Fruit fly (Drosophila melanogaster) whole organism, embryonic: ENCODE data around the gene Bmcp.

Source experiments
- Abd-B ChIP-seq: fragments of 200-800 bp; sonication (Bioruptor generic); optimal IDR thresholded peaks from 2 replicates; lab custom pipeline; 2018; ENCODE audit warnings: missing biosample characterization, mild to moderate bottlenecking, missing genetic modification characterization, moderate library complexity
- CG10565 ChIP-seq: fragments of 200-800 bp; sonication (Bioruptor generic); optimal IDR thresholded peaks from 3 replicates; lab custom pipeline; 2016; ENCODE audit warnings: missing biosample characterization, mild to moderate bottlenecking, missing genetic modification characterization
- CG11504 ChIP-seq: fragments of 200-800 bp; sonication (Bioruptor generic); optimal IDR thresholded peaks from 3 replicates; lab custom pipeline; 2019; ENCODE audit warnings: missing biosample characterization, mild to moderate bottlenecking, missing genetic modification characterization, moderate library complexity
- CG11695 ChIP-seq: fragments of 200-800 bp; sonication (Bioruptor generic); IDR thresholded peaks from 3 replicates; pipeline ENCODE4 v1.3.6; 2022; ENCODE audit warnings: missing biosample characterization, missing genetic modification characterization
- CG14050 ChIP-seq: fragments of 200-800 bp; sonication (Bioruptor generic); IDR thresholded peaks from 3 replicates; pipeline ENCODE4 v1.3.6; 2022; ENCODE audit warnings: missing biosample characterization, missing genetic modification characterization
- CG15269 ChIP-seq: fragments of 200-800 bp; sonication (Bioruptor generic); optimal IDR thresholded peaks from 2 replicates; lab custom pipeline; 2018; ENCODE audit warnings: missing biosample characterization, mild to moderate bottlenecking, missing genetic modification characterization, moderate library complexity
- CG17829 ChIP-seq: fragments of 200-800 bp; optimal IDR thresholded peaks from 2 replicates; lab custom pipeline; 2019; ENCODE audit warnings: missing biosample characterization, mild to moderate bottlenecking, missing genetic modification characterization, moderate library complexity
- CG1832 ChIP-seq: fragments of 200-800 bp; sonication (Bioruptor generic); optimal IDR thresholded peaks from 2 replicates; lab custom pipeline; 2017; ENCODE audit warnings: missing biosample characterization, mild to moderate bottlenecking, missing genetic modification characterization, inconsistent platforms
- CG2875 ChIP-seq: fragments of 200-800 bp; sonication (Bioruptor generic); optimal IDR thresholded peaks from 2 replicates; lab custom pipeline; 2017; ENCODE audit warnings: missing biosample characterization, mild to moderate bottlenecking, missing genetic modification characterization, missing genetic modification reagents
- CG30403 ChIP-seq: fragments of 200-800 bp; sonication (Bioruptor generic); optimal IDR thresholded peaks from 3 replicates; lab custom pipeline; 2016; ENCODE audit warnings: missing biosample characterization, missing genetic modification characterization
- CG30431 ChIP-seq: fragments of 200-800 bp; sonication (Bioruptor generic); optimal IDR thresholded peaks from 2 replicates; lab custom pipeline; 2017; ENCODE audit warnings: missing biosample characterization, missing genetic modification characterization
- CG33557 ChIP-seq: fragments of 200-800 bp; sonication (Bioruptor generic); optimal IDR thresholded peaks from 2 replicates; lab custom pipeline; 2019; ENCODE audit warnings: missing biosample characterization, mild to moderate bottlenecking, missing genetic modification characterization, moderate library complexity
- CG3838 ChIP-seq: fragments of 200-800 bp; sonication (Bioruptor generic); optimal IDR thresholded peaks from 3 replicates; lab custom pipeline; 2016; ENCODE audit warnings: missing biosample characterization, missing genetic modification characterization
- CG4730 ChIP-seq: fragments of 200-800 bp; sonication (Bioruptor generic); IDR thresholded peaks from 2 replicates; pipeline ENCODE4 v1.3.6; 2022; ENCODE audit warnings: missing biosample characterization, missing genetic modification characterization
- CG4820 ChIP-seq: fragments of 200-800 bp; sonication (Bioruptor generic); optimal IDR thresholded peaks from 3 replicates; lab custom pipeline; 2016; ENCODE audit warnings: missing biosample characterization, missing genetic modification characterization
- CG6272 ChIP-seq: fragments of 200-800 bp; sonication (Bioruptor generic); IDR thresholded peaks from 2 replicates; pipeline ENCODE4 v1.3.6; 2022; ENCODE audit warnings: missing biosample characterization, missing genetic modification characterization
- CG6683 ChIP-seq: fragments of 200-800 bp; sonication (Bioruptor generic); optimal IDR thresholded peaks from 2 replicates; lab custom pipeline; 2017; ENCODE audit warnings: missing biosample characterization, mild to moderate bottlenecking, missing genetic modification characterization, missing genetic modification reagents
- CG6854 ChIP-seq: fragments of 200-800 bp; sonication (Bioruptor generic); optimal IDR thresholded peaks from 3 replicates; lab custom pipeline; 2017; ENCODE audit warnings: missing biosample characterization, mild to moderate bottlenecking, missing genetic modification characterization
- CG8359 ChIP-seq: fragments of 200-800 bp; sonication (Bioruptor generic); optimal IDR thresholded peaks from 2 replicates; lab custom pipeline; 2017; ENCODE audit warnings: missing biosample characterization, mild to moderate bottlenecking, missing genetic modification characterization, borderline replicate concordance
- Camta ChIP-seq: fragments of 200-800 bp; sonication (Bioruptor generic); optimal IDR thresholded peaks from 2 replicates; lab custom pipeline; 2016; ENCODE audit warnings: missing biosample characterization, missing genetic modification characterization
- Chrac-16 ChIP-seq: fragments of 200-800 bp; sonication (Bioruptor generic); optimal IDR thresholded peaks from 3 replicates; lab custom pipeline; 2016; ENCODE audit warnings: missing biosample characterization, missing genetic modification characterization
- HLH3B ChIP-seq: fragments of 200-800 bp; sonication (Bioruptor generic); IDR thresholded peaks from 2 replicates; pipeline ENCODE4 v1.3.6; 2022; ENCODE audit warnings: missing biosample characterization, missing genetic modification characterization
- Hey ChIP-seq: fragments of 200-800 bp; sonication (Bioruptor generic); optimal IDR thresholded peaks from 3 replicates; lab custom pipeline; 2018; ENCODE audit warnings: missing biosample characterization, mild to moderate bottlenecking, missing genetic modification characterization
- Hr78 ChIP-seq, 2 experiments: fragments of 200-800 bp in 1 of 2; fragments of >200 bp in 1 of 2; sonication (Bioruptor generic) in 1 of 2; optimal IDR thresholded peaks; 2 replicates each; lab custom pipeline; 2017 to 2019; ENCODE audit warnings: missing biosample characterization in 2 of 2, missing genetic modification characterization in 2 of 2, mild to moderate bottlenecking in 1 of 2, moderate library complexity in 1 of 2
- Lpt ChIP-seq: fragments of >200 bp; optimal IDR thresholded peaks from 2 replicates; lab custom pipeline; 2018; ENCODE audit warnings: missing biosample characterization, missing genetic modification characterization
- Oaz ChIP-seq: fragments of 200-800 bp; sonication (Bioruptor generic); IDR thresholded peaks from 2 replicates; pipeline ENCODE4 v1.3.6; 2022; ENCODE audit warnings: missing biosample characterization, missing genetic modification characterization
- Optix ChIP-seq: fragments of 200-800 bp; sonication (Bioruptor generic); IDR thresholded peaks from 3 replicates; pipeline ENCODE4 v1.3.6; 2022; ENCODE audit warnings: missing biosample characterization, missing genetic modification characterization
- Ravus ChIP-seq: fragments of 200-800 bp; sonication (Bioruptor generic); IDR thresholded peaks from 2 replicates; pipeline ENCODE4 v1.3.6; 2022; ENCODE audit warnings: missing biosample characterization, missing genetic modification characterization
- Side ChIP-seq: fragments of 200-800 bp; sonication (Bioruptor generic); optimal IDR thresholded peaks from 2 replicates; lab custom pipeline; 2016; ENCODE audit warnings: missing biosample characterization, missing genetic modification characterization
- Ssrp ChIP-seq: fragments of 200-800 bp; sonication (Bioruptor generic); optimal IDR thresholded peaks from 2 replicates; lab custom pipeline; 2018; ENCODE audit warnings: missing biosample characterization, mild to moderate bottlenecking, missing genetic modification characterization, moderate library complexity
- YL-1 ChIP-seq: fragments of 200-800 bp; sonication (Bioruptor generic); optimal IDR thresholded peaks from 3 replicates; lab custom pipeline; 2017; ENCODE audit warnings: missing biosample characterization, mild to moderate bottlenecking, missing genetic modification characterization
- ab ChIP-seq: fragments of 200-800 bp; sonication (Bioruptor generic); optimal IDR thresholded peaks from 2 replicates; lab custom pipeline; 2016; ENCODE audit warnings: missing biosample characterization, missing genetic modification characterization
- ac ChIP-seq: fragments of 200-800 bp; sonication (Bioruptor generic); optimal IDR thresholded peaks from 3 replicates; lab custom pipeline; 2017; ENCODE audit warnings: missing biosample characterization, mild to moderate bottlenecking, missing genetic modification characterization
- ase ChIP-seq: fragments of 200-800 bp; sonication (Bioruptor generic); IDR thresholded peaks from 3 replicates; pipeline ENCODE4 v1.3.6; 2022; ENCODE audit warnings: missing biosample characterization, missing genetic modification characterization
- caup ChIP-seq: fragments of 200-800 bp; sonication (Bioruptor generic); optimal IDR thresholded peaks from 3 replicates; lab custom pipeline; 2017; ENCODE audit warnings: missing biosample characterization, mild to moderate bottlenecking, missing genetic modification characterization, moderate library complexity; ENCODE audit not compliant: severe bottlenecking
- chm ChIP-seq: fragments of 200-800 bp; sonication (Bioruptor generic); IDR thresholded peaks from 2 replicates; pipeline ENCODE4 v1.3.6; 2022; ENCODE audit warnings: missing biosample characterization, missing genetic modification characterization
- cwo ChIP-seq: fragments of 200-800 bp; sonication (Bioruptor generic); optimal IDR thresholded peaks from 3 replicates; lab custom pipeline; 2017; ENCODE audit warnings: missing biosample characterization, missing genetic modification characterization, mild to moderate bottlenecking, moderate library complexity, missing genetic modification reagents
- dimm ChIP-seq: fragments of 200-800 bp; sonication (Bioruptor generic); IDR thresholded peaks from 2 replicates; pipeline ENCODE4 v1.3.6; 2022; ENCODE audit warnings: missing biosample characterization, missing genetic modification characterization
- fd64A ChIP-seq: fragments of 200-800 bp; sonication (Bioruptor generic); optimal IDR thresholded peaks from 3 replicates; lab custom pipeline; 2018; ENCODE audit warnings: missing biosample characterization, mild to moderate bottlenecking, missing genetic modification characterization
- gfzf ChIP-seq: fragments of 200-800 bp; sonication (Bioruptor generic); optimal IDR thresholded peaks from 2 replicates; lab custom pipeline; 2016; ENCODE audit warnings: missing biosample characterization, mild to moderate bottlenecking, missing genetic modification characterization, moderate library complexity
- grau ChIP-seq: fragments of 200-800 bp; optimal IDR thresholded peaks from 3 replicates; lab custom pipeline; 2019; ENCODE audit warnings: missing biosample characterization, mild to moderate bottlenecking, missing genetic modification characterization, moderate library complexity
- hb ChIP-seq: fragments of 200-800 bp; sonication (Bioruptor generic); IDR thresholded peaks from 3 replicates; pipeline ENCODE4 v1.3.6; 2022; ENCODE audit warnings: missing biosample characterization, missing genetic modification characterization; ENCODE audit not compliant: partially characterized antibody
- hth ChIP-seq: fragments of >200 bp; optimal IDR thresholded peaks from 2 replicates; lab custom pipeline; 2017; ENCODE audit warnings: inconsistent platforms
- mirr ChIP-seq: fragments of 200-800 bp; sonication (Bioruptor generic); optimal IDR thresholded peaks from 3 replicates; lab custom pipeline; 2018; ENCODE audit warnings: missing biosample characterization, mild to moderate bottlenecking, missing genetic modification characterization
- org-1 ChIP-seq: fragments of 200-800 bp; sonication (Bioruptor generic); optimal IDR thresholded peaks from 2 replicates; lab custom pipeline; 2017; ENCODE audit warnings: missing biosample characterization, missing genetic modification characterization
- peb ChIP-seq: fragments of 200-800 bp; sonication (Bioruptor generic); IDR thresholded peaks from 2 replicates; pipeline ENCODE4 v1.3.6; 2022; ENCODE audit warnings: missing biosample characterization, missing genetic modification characterization
- run ChIP-seq: fragments of 200-800 bp; sonication (Bioruptor generic); optimal IDR thresholded peaks from 3 replicates; lab custom pipeline; 2018; ENCODE audit warnings: missing biosample characterization, mild to moderate bottlenecking, missing genetic modification characterization
- sima ChIP-seq: fragments of 200-800 bp; sonication (Bioruptor generic); optimal IDR thresholded peaks from 2 replicates; lab custom pipeline; 2016; ENCODE audit warnings: missing biosample characterization, missing genetic modification characterization
- stc ChIP-seq: fragments of 200-800 bp; sonication (Bioruptor generic); IDR thresholded peaks from 2 replicates; pipeline ENCODE4 v1.3.6; 2022; ENCODE audit warnings: missing biosample characterization, missing genetic modification characterization
- tna ChIP-seq: fragments of 200-800 bp; sonication (Bioruptor generic); IDR thresholded peaks from 2 replicates; pipeline ENCODE4 v1.3.6; 2022; ENCODE audit warnings: missing biosample characterization, missing genetic modification characterization; ENCODE audit not compliant: partially characterized antibody
- vvl ChIP-seq: fragments of 200-800 bp; sonication (Bioruptor generic); IDR thresholded peaks from 2 replicates; pipeline ENCODE4 v1.3.6; 2022; ENCODE audit warnings: missing biosample characterization, missing genetic modification characterization

Gene Bmcp

dm6 chr3L:11680298-11680697 lies 40.4 kb upstream of the Bmcp start, which contains the start of gene CG32085 (continued):
- no peak for TF ChIP-seq hb (GFP tag; lab: Robert Waterston, UW)
- peak; percentile 53; the same call in 1 of the 2 replicates for TF ChIP-seq stc (GFP tag; lab: Robert Waterston, UW)
- TF ChIP-seq CG6854 (GFP tag; lab: Kevin White, UChicago), result no peak
- TF ChIP-seq chm (GFP tag; lab: Robert Waterston, UW), result peak; percentile 61; the same call in 1 of the 2 replicates
- TF ChIP-seq org-1 (GFP tag; lab: Kevin White, UChicago), result peak; percentile 23
- no peak for TF ChIP-seq hth (lab: Kevin White, UChicago)
- TF ChIP-seq Side (GFP tag; lab: Kevin White, UChicago), result peak; percentile 24
- TF ChIP-seq peb (GFP tag; lab: Robert Waterston, UW), result no peak
- TF ChIP-seq CG4820 (GFP tag; lab: Kevin White, UChicago), result peak; percentile 22
- no peak for TF ChIP-seq Abd-B (GFP tag; lab: Kevin White, UChicago)
- TF ChIP-seq Camta (GFP tag; lab: Kevin White, UChicago), result peak; percentile 0
- no peak for TF ChIP-seq sima (GFP tag; lab: Kevin White, UChicago)
- no peak for TF ChIP-seq CG2875
- TF ChIP-seq vvl (GFP tag; lab: Robert Waterston, UW), result peak; percentile 82
- peak; percentile 60; the same call in 1 of the 2 replicates for TF ChIP-seq CG6272
- TF ChIP-seq CG3838 (GFP tag; lab: Kevin White, UChicago), result no peak
- no peak for TF ChIP-seq ac (GFP tag; lab: Kevin White, UChicago)
- TF ChIP-seq tna (GFP tag; lab: Robert Waterston, UW), result no peak
- peak; percentile 42 for TF ChIP-seq CG15269
- TF ChIP-seq YL-1 (GFP tag; lab: Kevin White, UChicago), result no peak
- peak; percentile 51 for TF ChIP-seq CG1832
- no peak for TF ChIP-seq Ravus
- TF ChIP-seq CG14050 (GFP tag; lab: Robert Waterston, UW), result no peak
- TF ChIP-seq HLH3B, result peak; percentile 68
- TF ChIP-seq CG11695, result peak; percentile 48; the same call in 1 of the 3 replicates
- no peak for TF ChIP-seq CG8359 (GFP tag; lab: Kevin White, UChicago)
- peak; percentile 10 for TF ChIP-seq mirr
- TF ChIP-seq fd64A, result no peak
- TF ChIP-seq CG17829 (tag; lab: Kevin White, UChicago), result peak; percentile 35
- TF ChIP-seq CG10565 (GFP tag; lab: Kevin White, UChicago), result no peak
- peak; percentile 64 for TF ChIP-seq cwo
- no peak for TF ChIP-seq CG33557 (GFP tag; lab: Kevin White, UChicago)
- peak; percentile 71 for TF ChIP-seq caup (GFP tag; lab: Kevin White, UChicago)
- TF ChIP-seq CG30403 (GFP tag; lab: Kevin White, UChicago), result peak; percentile 48
- TF ChIP-seq CG6683 (GFP tag; lab: Kevin White, UChicago), result peak; percentile 44
- no peak for TF ChIP-seq CG30431 (GFP tag; lab: Kevin White, UChicago)
- TF ChIP-seq grau, result peak; percentile 47
- peak; percentile 40 for TF ChIP-seq Hey (tag; lab: Kevin White, UChicago)
- TF ChIP-seq Lpt, result no peak
- no peak for TF ChIP-seq Ssrp (tag; lab: Kevin White, UChicago)
- no peak for TF ChIP-seq Hr78 (GFP tag; optimal IDR thresholded peaks at IDR 0.05; lab: Kevin White, UChicago)
- peak; percentile 54; the same call in 1 of the 2 replicates for TF ChIP-seq CG4730 (GFP tag; lab: Robert Waterston, UW)
- no peak for TF ChIP-seq Optix
- TF ChIP-seq dimm (GFP tag; lab: Robert Waterston, UW), result no peak
- TF ChIP-seq run (tag; lab: Kevin White, UChicago), result no peak
- peak; percentile 45 for TF ChIP-seq CG11504
- TF ChIP-seq gfzf (GFP tag; lab: Kevin White, UChicago), result no peak
- TF ChIP-seq ab (GFP tag; lab: Kevin White, UChicago), result no peak
- peak; percentile 38; the same call in 1 of the 3 replicates for TF ChIP-seq ase (GFP tag; lab: Robert Waterston, UW)
- TF ChIP-seq Chrac-16 (GFP tag; lab: Kevin White, UChicago), result no peak
- TF ChIP-seq Oaz (GFP tag; lab: Robert Waterston, UW), result 0 out of 2 replicates have a peak, but pooled peaks have one; percentile 16
